Worm (Caenorhabditis elegans): ENCODE measurements around the gene rpl-9.

Gene rpl-9

DNA sequence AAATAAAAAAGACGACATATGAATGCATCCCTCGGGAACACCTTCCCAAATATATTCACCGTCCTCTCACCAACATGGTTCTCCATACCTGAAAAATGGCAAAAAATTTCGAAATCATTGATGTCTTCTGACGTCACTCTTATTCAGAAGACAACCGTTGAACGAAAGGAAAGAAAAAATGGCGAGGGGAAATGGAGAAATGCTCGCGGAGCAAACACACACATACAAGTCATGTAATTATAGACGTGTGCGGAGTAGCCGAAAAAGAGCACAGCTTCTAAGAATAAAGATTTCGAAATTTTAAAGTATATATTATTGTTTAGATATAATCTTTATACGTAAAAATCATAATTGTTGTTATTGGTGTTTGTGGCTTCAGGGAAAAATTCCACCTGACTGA lies 6.7 kb upstream of the rpl-9 start, which contains the start of gene mfsd-6:
TSS of gene mfsd-6 (minus strand) at position 88 of the 400 bp plus-strand sequence.
- peak in 1 of 2 experiments; percentile 3 for TF ChIP-seq mdl-1 (tag; optimal IDR thresholded peaks at IDR 0.05)
- TF ChIP-seq dmd-6 (GFP tag; IDR thresholded peaks at IDR 0.05), result no peak
- TF ChIP-seq lsy-2 (tag; optimal IDR thresholded peaks at IDR 0.05), result peak in 1 of 2 experiments; percentile 23

ce11 chrIII:7571726-7572125 lies 905 bp downstream of the rpl-9 start:
- TF ChIP-seq nhr-25 (tag; optimal IDR thresholded peaks at IDR 0.05; ENCODE audit: borderline replicate concordance, insufficient read depth) (no peak), Y48G9A.11 (GFP tag; IDR thresholded peaks at IDR 0.05) (peak; percentile 56), lin-1 (GFP tag; IDR thresholded peaks at IDR 0.05) (0 out of 2 replicates have a peak, but pooled peaks have one; percentile 29), lin-38 (GFP tag; IDR thresholded peaks at IDR 0.05) (peak; percentile 40; the same call in 1 of the 2 replicates), saeg-2 (GFP tag; IDR thresholded peaks at IDR 0.05) (no peak), snpc-1.2 (GFP tag; IDR thresholded peaks at IDR 0.05) (peak; percentile 35; the same call in 1 of the 2 replicates), F49E8.2 (tag; optimal IDR thresholded peaks at IDR 0.05; ENCODE audit: borderline replicate concordance) (peak; percentile 23), daf-16 (GFP tag; optimal IDR thresholded peaks at IDR 0.05) (no peak), daf-16 (tag; optimal IDR thresholded peaks at IDR 0.05) (peak; percentile 22), arid-1 (GFP tag; conservative IDR thresholded peaks at IDR 0.05) (0 out of 2 replicates have a peak, but pooled peaks have one; percentile 36), madf-9 (GFP tag; conservative IDR thresholded peaks at IDR 0.05) (no peak), F37D6.2 (tag; optimal IDR thresholded peaks at IDR 0.05) (no peak), snpc-4 (tag; optimal IDR thresholded peaks at IDR 0.05) (no peak), zfp-2 (tag; optimal IDR thresholded peaks at IDR 0.05) (no peak), dmd-6 (GFP tag; IDR thresholded peaks at IDR 0.05) (no peak), aha-1 (tag) (peak; percentile 43)

DNA sequence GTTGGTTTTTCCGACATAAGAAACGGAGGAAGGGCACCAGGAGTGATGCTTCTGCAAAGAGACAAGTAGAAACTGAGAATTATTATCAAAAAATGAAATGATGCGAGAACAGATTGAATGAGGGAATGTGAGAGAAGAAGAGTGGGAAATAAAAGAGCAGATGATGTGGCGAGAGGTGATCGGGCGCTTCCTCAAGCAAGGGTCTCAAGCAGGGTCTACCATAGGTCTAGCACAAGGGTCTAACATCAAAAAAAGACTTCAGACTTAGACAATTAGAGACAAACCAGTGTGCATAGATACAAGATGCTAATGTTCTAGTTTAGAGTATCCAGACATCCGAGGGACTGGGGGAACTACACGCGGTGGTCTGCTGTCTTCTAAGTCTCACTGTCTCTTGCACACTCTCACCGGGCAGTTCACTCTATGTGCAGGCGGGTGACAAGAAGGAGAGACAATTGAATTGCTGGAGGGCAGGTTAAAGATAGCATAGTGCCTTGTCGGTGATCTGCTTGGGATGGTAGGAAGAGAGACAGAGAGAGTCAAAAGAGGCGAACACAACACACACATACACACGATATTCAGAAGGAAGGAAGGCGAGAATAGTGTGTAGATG lies 2.4 kb downstream of the rpl-9 start, which contains the start of gene R13A5.7:
TSS of gene R13A5.7 (minus strand) at position 51 of the 613 bp plus-strand sequence.
- peak; percentile 14 for TF ChIP-seq aha-1 (tag)
- peak; percentile 88 for TF ChIP-seq dve-1 (tag; optimal IDR thresholded peaks at IDR 0.05; ENCODE audit: insufficient read depth)
- TF ChIP-seq daf-19 (GFP tag; conservative IDR thresholded peaks at IDR 0.05), result no peak
- peak; percentile 63 for TF ChIP-seq T20F7.1 (GFP tag; optimal IDR thresholded peaks at IDR 0.05)
- TF ChIP-seq nhr-28 (tag; optimal IDR thresholded peaks at IDR 0.05), result peak; percentile 90
- peak; percentile 66 for TF ChIP-seq fkh-10 (GFP tag; optimal IDR thresholded peaks at IDR 0.05)
- TF ChIP-seq dpl-1 (GFP tag; optimal IDR thresholded peaks at IDR 0.05), result peak; percentile 48
- peak; percentile 93 for TF ChIP-seq hlh-11 (tag; optimal IDR thresholded peaks at IDR 0.05)
- peak; percentile 31 for TF ChIP-seq F37D6.2 (tag; optimal IDR thresholded peaks at IDR 0.05)
- no peak for TF ChIP-seq zip-11 (GFP tag; IDR thresholded peaks at IDR 0.05)
- TF ChIP-seq nhr-102 (tag; optimal IDR thresholded peaks at IDR 0.05), result peak; percentile 68
- 0 out of 2 replicates have a peak, but pooled peaks have one; percentile 25 for TF ChIP-seq nhr-41 (GFP tag; IDR thresholded peaks at IDR 0.05)
- TF ChIP-seq daf-16 (GFP tag; optimal IDR thresholded peaks at IDR 0.05), result peak in 1 of 2 experiments; percentile 23
- TF ChIP-seq daf-16 (tag; optimal IDR thresholded peaks at IDR 0.05), result peak; percentile 80
- TF ChIP-seq dmd-6 (GFP tag; IDR thresholded peaks at IDR 0.05), result peak; percentile 77
- peak; percentile 63; the same call in 1 of the 2 replicates for TF ChIP-seq ctbp-1 (GFP tag; IDR thresholded peaks at IDR 0.05)
- peak; percentile 85 to 86 for TF ChIP-seq lsy-2 (tag; optimal IDR thresholded peaks at IDR 0.05)
- 0 out of 2 replicates have a peak, but pooled peaks have one; percentile 38 for TF ChIP-seq ceh-44 (GFP tag; IDR thresholded peaks at IDR 0.05)
- peak; percentile 15 for TF ChIP-seq spr-1 (tag; optimal IDR thresholded peaks at IDR 0.05)
- no peak for TF ChIP-seq mxl-2 (GFP tag; conservative IDR thresholded peaks at IDR 0.05)
- no peak for TF ChIP-seq set-16 (GFP tag; IDR thresholded peaks at IDR 0.05)
- TF ChIP-seq pha-4 (GFP tag; IDR thresholded peaks at IDR 0.05), result no peak
- TF ChIP-seq pha-4 (tag; optimal IDR thresholded peaks at IDR 0.05), result peak; percentile 39
- no peak for TF ChIP-seq skn-1 (tag; optimal IDR thresholded peaks at IDR 0.05)
- TF ChIP-seq hif-1 (tag; optimal IDR thresholded peaks at IDR 0.05), result peak in 1 of 2 experiments; percentile 36
- TF ChIP-seq pqm-1 (tag; optimal IDR thresholded peaks at IDR 0.05), result peak; percentile 27
- no peak for TF ChIP-seq Y5F2A.4 (GFP tag; optimal IDR thresholded peaks at IDR 0.05)
- peak; percentile 83 for TF ChIP-seq mep-1 (tag; optimal IDR thresholded peaks at IDR 0.05)
- no peak for TF ChIP-seq ZK546.5 (tag; optimal IDR thresholded peaks at IDR 0.05)
- peak; percentile 75 for TF ChIP-seq nhr-6 (tag; optimal IDR thresholded peaks at IDR 0.05)
- 0 out of 2 replicates have a peak, but pooled peaks have one; percentile 35 for TF ChIP-seq lin-1 (GFP tag; IDR thresholded peaks at IDR 0.05)
- TF ChIP-seq F10B5.3 (tag; optimal IDR thresholded peaks at IDR 0.05), result peak; percentile 35
- 0 out of 2 replicates have a peak, but pooled peaks have one; percentile 20 for TF ChIP-seq saeg-2 (GFP tag; IDR thresholded peaks at IDR 0.05)
- peak; percentile 67 for TF ChIP-seq nhr-77 (tag; optimal IDR thresholded peaks at IDR 0.05)
